Worm (Caenorhabditis elegans): ENCODE results near the gene ttr-50.

The ttr-50 gene

DNA sequence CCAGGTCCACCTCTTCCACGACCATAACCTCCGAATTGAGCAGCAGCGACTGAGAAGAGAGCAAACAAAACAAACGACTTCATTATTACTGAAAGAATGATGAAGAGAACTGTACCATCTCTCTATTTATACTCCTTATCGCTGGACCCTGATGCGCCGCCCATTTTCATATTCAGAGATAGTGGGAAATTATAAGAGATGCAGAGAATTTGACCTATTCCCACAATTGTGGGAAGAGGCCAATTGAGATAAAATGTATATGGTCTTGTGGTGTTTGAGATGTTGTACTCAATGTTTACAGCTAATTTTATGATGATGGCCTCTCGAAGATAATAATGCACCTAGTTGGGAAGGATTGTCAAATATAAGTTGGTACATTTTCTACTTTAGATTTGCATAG, at the start of gene ttr-50:
TSS of gene ttr-50 (minus strand) at position 101 of the 400 bp plus-strand sequence.
- TF ChIP-seq aptf-2 (GFP tag; conservative IDR thresholded peaks at IDR 0.05) (0 out of 2 replicates have a peak, but pooled peaks have one; percentile 19), unc-62 (GFP tag; optimal IDR thresholded peaks at IDR 0.05) (no peak)

DNA sequence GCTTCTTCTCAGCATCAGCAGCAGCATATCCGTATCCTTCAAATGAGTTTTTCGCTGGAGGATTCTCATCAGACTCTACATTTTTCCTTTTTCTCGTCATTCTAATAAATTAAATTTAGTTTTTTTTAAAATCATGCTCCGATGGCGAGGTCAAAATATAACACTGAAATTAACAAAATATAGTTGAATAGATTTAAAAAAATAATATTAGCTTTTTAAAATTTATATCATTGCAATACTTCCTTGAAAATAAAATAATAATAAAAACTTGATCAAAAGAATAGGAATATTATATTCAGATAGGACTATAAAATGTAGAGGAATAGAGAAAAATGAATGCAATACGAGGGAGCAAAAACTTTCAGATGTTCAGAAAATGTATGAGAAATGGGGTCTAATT, 47.2 kb upstream of the ttr-50 start, which contains the start of gene ZK792.5:
TSS of gene ZK792.5 (minus strand) at position 101 of the 400 bp plus-strand sequence.
- TF ChIP-seq attf-6 (GFP tag; IDR thresholded peaks at IDR 0.05) (0 out of 2 replicates have a peak, but pooled peaks have one; percentile 1), sea-2 (GFP tag; IDR thresholded peaks at IDR 0.05) (no peak), dpff-1 (tag; optimal IDR thresholded peaks at IDR 0.05) (no peak)

- no peak for TF ChIP-seq ama-1 (optimal IDR thresholded peaks at IDR 0.05)
- no peak for TF ChIP-seq ama-1 (GFP tag; optimal IDR thresholded peaks at IDR 0.05)
- no peak for TF ChIP-seq sptf-2 (GFP tag; optimal IDR thresholded peaks at IDR 0.05)
- no peak for TF ChIP-seq Y53F4B.3 (GFP tag; IDR thresholded peaks at IDR 0.05)
- TF ChIP-seq aptf-2 (GFP tag; conservative IDR thresholded peaks at IDR 0.05): no peak
- no peak for TF ChIP-seq lsl-1 (GFP tag; optimal IDR thresholded peaks at IDR 0.05)
- no peak for TF ChIP-seq hlh-12 (tag; optimal IDR thresholded peaks at IDR 0.05)
These were observed 41.1 kb upstream of the ttr-50 start, which contains the start of gene ZK792.4 for ce11 chrIV:11681905-11682304. ZK792.4 (minus strand) TSS chrIV:11682005.

- TF ChIP-seq repo-1 (tag; optimal IDR thresholded peaks at IDR 0.05) (no peak), snpc-1.3 (tag; optimal IDR thresholded peaks at IDR 0.05; ENCODE audit: insufficient read depth) (no peak), ztf-6 (GFP tag; IDR thresholded peaks at IDR 0.05) (no peak), him-1 (tag; optimal IDR thresholded peaks at IDR 0.05) (no peak), somi-1 (GFP tag; optimal IDR thresholded peaks at IDR 0.05) (no peak), madf-10 (tag; optimal IDR thresholded peaks at IDR 0.05) (no peak), C06A6.2 (GFP tag; conservative IDR thresholded peaks at IDR 0.05) (no peak), ztf-18 (tag; optimal IDR thresholded peaks at IDR 0.05) (no peak), Y95B8A.8 (GFP tag; IDR thresholded peaks at IDR 0.05) (no peak), K12H6.12 (tag; optimal IDR thresholded peaks at IDR 0.05) (no peak), hmg-20 (GFP tag; IDR thresholded peaks at IDR 0.05) (no peak), T07F8.4 (tag; optimal IDR thresholded peaks at IDR 0.05) (no peak), aptf-2 (GFP tag; conservative IDR thresholded peaks at IDR 0.05) (no peak), nfyb-1 (GFP tag; IDR thresholded peaks at IDR 0.05) (no peak), attf-5 (GFP tag; optimal IDR thresholded peaks at IDR 0.05) (no peak), F23B12.7 (tag; optimal IDR thresholded peaks at IDR 0.05; ENCODE audit: insufficient read depth) (no peak), hlh-12 (tag; optimal IDR thresholded peaks at IDR 0.05) (no peak), F57C9.4 (tag; optimal IDR thresholded peaks at IDR 0.05) (no peak)
These were observed 35.2 kb upstream of the ttr-50 start, which contains the start of gene inx-9 for ce11 chrIV:11676054-11676453. inx-9 (plus strand) TSS chrIV:11676354.

ce11 chrIV:11673543-11673942, 32.7 kb upstream of the ttr-50 start, which contains the start of gene inx-8:
inx-8 (plus strand) TSS chrIV:11673843.
- TF ChIP-seq bed-1 (GFP tag; IDR thresholded peaks at IDR 0.05) (no peak), hsf-1 (GFP tag; IDR thresholded peaks at IDR 0.05) (no peak), Y56A3A.18 (GFP tag; IDR thresholded peaks at IDR 0.05) (no peak), unc-62 (GFP tag; optimal IDR thresholded peaks at IDR 0.05) (no peak), F22D6.2 (tag; optimal IDR thresholded peaks at IDR 0.05) (no peak), madf-3 (GFP tag; IDR thresholded peaks at IDR 0.05) (no peak), attf-3 (GFP tag; conservative IDR thresholded peaks at IDR 0.05) (no peak), ceh-100 (GFP tag; IDR thresholded peaks at IDR 0.05) (no peak), mcd-1 (GFP tag; IDR thresholded peaks at IDR 0.05) (no peak), nhr-90 (tag; optimal IDR thresholded peaks at IDR 0.05) (no peak), C06A6.2 (GFP tag; conservative IDR thresholded peaks at IDR 0.05) (no peak), efl-1 (GFP tag; optimal IDR thresholded peaks at IDR 0.05) (no peak), hlh-12 (tag; optimal IDR thresholded peaks at IDR 0.05) (no peak)

Measured in whole organism, young adult.